Worm (Caenorhabditis elegans) whole organism, L4 larva: ENCODE measurements around the gene hlh-26.
A peak's percentile ranks its signal among the peaks of the same experiment; 100 is the strongest.

Experiments used
- D1046.2 ChIP-seq: fragments of 200-800 bp; sonication (Bioruptor generic); IDR thresholded peaks from 2 replicates; pipeline ENCODE4 v1.3.6; 2022; ENCODE audit warnings: missing genetic modification characterization, missing compliant biosample characterization
- F44E2.7 ChIP-seq: fragments of 200-800 bp; sonication (Bioruptor generic); IDR thresholded peaks from 2 replicates; pipeline ENCODE4 v2.1.2; 2022; ENCODE audit warnings: missing genetic modification characterization, missing compliant biosample characterization
- T20F7.1 ChIP-seq: fragments of 200-800 bp; sonication (Bioruptor generic); optimal IDR thresholded peaks from 2 replicates; lab custom pipeline; 2018; ENCODE audit warnings: mild to moderate bottlenecking, missing genetic modification characterization, missing compliant biosample characterization
- T26A8.4 ChIP-seq: fragments of 200-800 bp; sonication (Bioruptor generic); IDR thresholded peaks from 2 replicates; pipeline ENCODE4 v1.3.6; 2022; ENCODE audit warnings: missing genetic modification characterization, missing compliant biosample characterization
- Y105C5A.15 ChIP-seq: fragments of 200-800 bp; sonication (Bioruptor generic); IDR thresholded peaks from 2 replicates; pipeline ENCODE4 v1.3.6; 2022; ENCODE audit warnings: missing genetic modification characterization, missing compliant biosample characterization
- ZK337.2 ChIP-seq: fragments of 200-800 bp; sonication (Bioruptor generic); IDR thresholded peaks from 2 replicates; pipeline ENCODE4 v1.3.6; 2022; ENCODE audit warnings: missing genetic modification reagents, missing genetic modification characterization, missing compliant biosample characterization
- aha-1 ChIP-seq: fragments of 150-350 bp; peaks from one replicate; lab custom pipeline; 2014; ENCODE audit warnings: missing biosample characterization, missing genetic modification characterization
- aly-2 ChIP-seq: sonication (generic microtip); optimal IDR thresholded peaks from 2 replicates; lab custom pipeline; 2018; ENCODE audit warnings: missing biosample characterization, missing genetic modification characterization
- ceh-32 ChIP-seq: sonication (generic microtip); optimal IDR thresholded peaks from 2 replicates; lab custom pipeline; 2016; ENCODE audit warnings: mild to moderate bottlenecking, missing genetic modification characterization, missing compliant biosample characterization; ENCODE audit not compliant: poor library complexity
- ceh-62 ChIP-seq: sonication (generic microtip); optimal IDR thresholded peaks from 2 replicates; lab custom pipeline; 2017; ENCODE audit warnings: missing biosample characterization, missing genetic modification characterization
- cey-2 ChIP-seq: sonication (generic microtip); optimal IDR thresholded peaks from 3 replicates; lab custom pipeline; 2017; ENCODE audit warnings: missing genetic modification characterization, mild to moderate bottlenecking, missing compliant biosample characterization, antibody characterized with exemption, borderline replicate concordance; ENCODE audit not compliant: insufficient read depth
- ctbp-1 ChIP-seq: fragments of 200-800 bp; sonication (Bioruptor generic); IDR thresholded peaks from 2 replicates; pipeline ENCODE4 v1.3.6; 2022; ENCODE audit warnings: missing genetic modification reagents, missing genetic modification characterization, missing compliant biosample characterization
- daf-12 ChIP-seq: fragments of 150-350 bp; optimal IDR thresholded peaks from 2 replicates; lab custom pipeline; 2014; ENCODE audit warnings: missing biosample characterization, missing genetic modification reagents, missing genetic modification characterization
- daf-8 ChIP-seq: fragments of 200-800 bp; sonication (Bioruptor generic); IDR thresholded peaks from 2 replicates; pipeline ENCODE4 v1.3.6; 2022; ENCODE audit warnings: missing genetic modification characterization, missing compliant biosample characterization
- dve-1 ChIP-seq: sonication (generic microtip); optimal IDR thresholded peaks from 2 replicates; lab custom pipeline; 2017; ENCODE audit warnings: antibody characterized with exemption, mild to moderate bottlenecking, missing genetic modification characterization, missing compliant biosample characterization; ENCODE audit not compliant: insufficient read depth
- fos-1 ChIP-seq: fragments of 150-350 bp; optimal IDR thresholded peaks from 2 replicates; lab custom pipeline; 2014; ENCODE audit warnings: missing biosample characterization, missing genetic modification characterization
- hlh-11 ChIP-seq: fragments of 200-800 bp; sonication (Bioruptor generic); optimal IDR thresholded peaks from 2 replicates; lab custom pipeline; 2018; ENCODE audit warnings: mild to moderate bottlenecking, missing genetic modification characterization, missing compliant biosample characterization
- hmg-1.1 ChIP-seq: fragments of 200-800 bp; sonication (Bioruptor generic); IDR thresholded peaks from 2 replicates; pipeline ENCODE4 v1.3.6; 2022; ENCODE audit warnings: missing genetic modification reagents, missing genetic modification characterization, missing compliant biosample characterization
- jun-1 ChIP-seq: fragments of 150-350 bp; optimal IDR thresholded peaks from 2 replicates; lab custom pipeline; 2014; ENCODE audit warnings: missing biosample characterization, missing genetic modification reagents, missing genetic modification characterization
- lim-7 ChIP-seq: fragments of 200-800 bp; sonication (Bioruptor generic); IDR thresholded peaks from 2 replicates; pipeline ENCODE4 v1.3.6; 2022; ENCODE audit warnings: missing genetic modification characterization, missing compliant biosample characterization
- lin-29 ChIP-seq: fragments of 200-800 bp; sonication (Bioruptor generic); IDR thresholded peaks from 2 replicates; pipeline ENCODE4 v1.3.6; 2022; ENCODE audit warnings: missing genetic modification reagents, missing genetic modification characterization, missing compliant biosample characterization
- lin-38 ChIP-seq: fragments of 200-800 bp; sonication (Bioruptor generic); IDR thresholded peaks from 2 replicates; pipeline ENCODE4 v1.3.6; 2022; ENCODE audit warnings: missing genetic modification reagents, missing genetic modification characterization, missing compliant biosample characterization
- lir-3 ChIP-seq: sonication (generic microtip); optimal IDR thresholded peaks from 2 replicates; lab custom pipeline; 2016; ENCODE audit warnings: mild to moderate bottlenecking, missing genetic modification characterization, missing compliant biosample characterization
- lsy-2 ChIP-seq, 2 experiments: fragments of 150-350 bp in 1 of 2; sonication (generic microtip) in 1 of 2; optimal IDR thresholded peaks; 2 replicates each; lab custom pipeline; 2014 to 2017; ENCODE audit warnings: missing biosample characterization in 2 of 2, missing genetic modification characterization in 2 of 2
- mxl-2 ChIP-seq: fragments of 200-800 bp; sonication (Bioruptor generic); conservative IDR thresholded peaks from 2 replicates; pipeline ENCODE4 v1.3.6; 2022; ENCODE audit warnings: missing genetic modification reagents, missing genetic modification characterization, missing compliant biosample characterization
- nhr-102 ChIP-seq: sonication (generic microtip); optimal IDR thresholded peaks from 2 replicates; lab custom pipeline; 2016; ENCODE audit warnings: mild to moderate bottlenecking, missing genetic modification characterization, moderate library complexity, missing compliant biosample characterization
- nhr-111 ChIP-seq: fragments of 200-800 bp; sonication (Bioruptor generic); optimal IDR thresholded peaks from 2 replicates; lab custom pipeline; 2018; ENCODE audit warnings: mild to moderate bottlenecking, missing genetic modification characterization, missing compliant biosample characterization
- nhr-28 ChIP-seq: fragments of 150-350 bp; optimal IDR thresholded peaks from 2 replicates; lab custom pipeline; 2014; ENCODE audit warnings: missing biosample characterization, missing genetic modification characterization
- php-3 ChIP-seq: fragments of 200-800 bp; sonication (Bioruptor generic); IDR thresholded peaks from 2 replicates; pipeline ENCODE4 v1.3.6; 2022; ENCODE audit warnings: missing genetic modification reagents, missing genetic modification characterization, missing compliant biosample characterization
- set-16 ChIP-seq: fragments of 200-800 bp; sonication (Bioruptor generic); IDR thresholded peaks from 2 replicates; pipeline ENCODE4 v1.3.6; 2022; ENCODE audit warnings: missing genetic modification reagents, missing genetic modification characterization, missing compliant biosample characterization
- skn-1 ChIP-seq: fragments of 150-350 bp; optimal IDR thresholded peaks from 2 replicates; lab custom pipeline; 2014; ENCODE audit warnings: missing biosample characterization, missing genetic modification characterization
- spr-1 ChIP-seq: sonication (generic microtip); optimal IDR thresholded peaks from 2 replicates; lab custom pipeline; 2016; ENCODE audit warnings: mild to moderate bottlenecking, missing genetic modification characterization, missing compliant biosample characterization
- vab-7 ChIP-seq: fragments of 200-800 bp; sonication (Bioruptor generic); IDR thresholded peaks from 2 replicates; pipeline ENCODE4 v1.3.6; 2022; ENCODE audit warnings: missing genetic modification reagents, missing genetic modification characterization, missing compliant biosample characterization
- zag-1 ChIP-seq: fragments of 150-350 bp; optimal IDR thresholded peaks from 2 replicates; lab custom pipeline; 2014; ENCODE audit warnings: missing biosample characterization, missing genetic modification characterization
- zfp-2 ChIP-seq: sonication (generic microtip); optimal IDR thresholded peaks from 2 replicates; lab custom pipeline; 2016; ENCODE audit warnings: mild to moderate bottlenecking, missing genetic modification characterization, missing compliant biosample characterization
- zfp-3 ChIP-seq: fragments of 200-800 bp; sonication (Bioruptor generic); conservative IDR thresholded peaks from 2 replicates; pipeline ENCODE4 v1.3.6; 2022; ENCODE audit warnings: missing genetic modification reagents, missing genetic modification characterization, missing compliant biosample characterization
- zip-11 ChIP-seq: fragments of 200-800 bp; sonication (Bioruptor generic); IDR thresholded peaks from 2 replicates; pipeline ENCODE4 v1.3.6; 2022; ENCODE audit warnings: missing genetic modification characterization, missing compliant biosample characterization
- ztf-7 ChIP-seq: fragments of 150-350 bp; optimal IDR thresholded peaks from 2 replicates; lab custom pipeline; 2014; ENCODE audit warnings: missing biosample characterization, missing genetic modification characterization

Gene hlh-26

ce11 chrII:5533642-5534041 is at the start of gene hlh-26:
hlh-26 (minus strand) TSS chrII:5533742.
- no peak for TF ChIP-seq ctbp-1 (GFP tag; lab: Robert Waterston, UW)
- no peak for TF ChIP-seq Y105C5A.15 (GFP tag; lab: Robert Waterston, UW)
- no peak for TF ChIP-seq T20F7.1 (GFP tag; lab: Kevin White, UChicago)
- TF ChIP-seq jun-1 (tag; lab: Kevin White, UChicago): no peak
- TF ChIP-seq daf-12: no peak
- no peak for TF ChIP-seq nhr-111 (GFP tag; lab: Kevin White, UChicago)

DNA sequence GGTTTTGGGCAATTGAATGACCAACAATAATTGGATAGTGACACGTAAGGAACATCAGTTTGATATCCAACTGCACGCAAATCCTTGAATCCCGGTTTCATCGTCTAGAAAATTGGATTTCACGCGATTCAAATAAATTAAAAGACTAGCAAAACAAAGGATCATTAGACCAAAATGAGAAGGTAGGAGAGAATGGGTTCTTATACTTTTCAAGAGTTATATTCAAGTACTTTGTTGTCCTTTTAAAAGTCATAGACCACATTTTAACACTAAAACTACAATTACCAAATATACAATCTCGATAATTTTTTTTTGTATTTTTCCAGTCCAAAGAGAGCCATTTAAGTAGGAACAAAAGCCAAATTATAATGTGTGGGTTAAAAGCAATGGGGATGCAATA is 48.8 kb upstream of the hlh-26 start, which contains the start of gene T25E4.2:
T25E4.2 (minus strand) TSS at position 101 of the 400 bp plus-strand sequence.
- no peak for TF ChIP-seq zfp-2
- TF ChIP-seq nhr-111 (GFP tag; lab: Kevin White, UChicago): no peak
- TF ChIP-seq mxl-2 (GFP tag; lab: Robert Waterston, UW): no peak
- no peak for TF ChIP-seq daf-8 (GFP tag; lab: Robert Waterston, UW)
- TF ChIP-seq T26A8.4: no peak
- TF ChIP-seq vab-7 (GFP tag; lab: Robert Waterston, UW): no peak
- TF ChIP-seq dve-1 (tag; lab: Kevin White, UChicago): no peak
- TF ChIP-seq lin-29 (GFP tag; lab: Robert Waterston, UW): no peak
- no peak for TF ChIP-seq nhr-102
- TF ChIP-seq zag-1 (tag; lab: Kevin White, UChicago): no peak
- no peak for TF ChIP-seq ctbp-1 (GFP tag; lab: Robert Waterston, UW)
- TF ChIP-seq Y105C5A.15 (GFP tag; lab: Robert Waterston, UW): no peak
- TF ChIP-seq, all 104 proteins: peak for 0

DNA sequence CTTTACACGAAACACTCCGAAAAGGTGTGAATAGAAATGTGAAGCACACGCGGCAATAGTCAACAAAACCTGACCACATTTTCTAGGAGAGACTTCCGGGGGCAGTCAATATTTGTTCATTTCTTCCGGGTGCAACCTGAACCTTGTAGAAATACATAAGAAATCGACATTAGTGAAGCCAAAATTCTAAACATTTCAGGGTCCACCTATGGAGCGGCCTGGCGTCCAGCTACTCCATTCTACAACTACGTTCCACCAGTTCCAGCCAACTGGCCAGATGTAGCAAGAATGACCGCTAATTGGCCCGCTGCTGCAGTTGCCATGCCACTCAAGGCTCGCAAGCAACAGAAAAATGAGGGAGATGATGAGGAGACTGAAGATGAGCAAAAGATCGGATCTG is 45.7 kb upstream of the hlh-26 start:
- TF ChIP-seq fos-1 (tag; lab: Kevin White, UChicago): no peak
- TF ChIP-seq aha-1: peak; percentile 76

DNA sequence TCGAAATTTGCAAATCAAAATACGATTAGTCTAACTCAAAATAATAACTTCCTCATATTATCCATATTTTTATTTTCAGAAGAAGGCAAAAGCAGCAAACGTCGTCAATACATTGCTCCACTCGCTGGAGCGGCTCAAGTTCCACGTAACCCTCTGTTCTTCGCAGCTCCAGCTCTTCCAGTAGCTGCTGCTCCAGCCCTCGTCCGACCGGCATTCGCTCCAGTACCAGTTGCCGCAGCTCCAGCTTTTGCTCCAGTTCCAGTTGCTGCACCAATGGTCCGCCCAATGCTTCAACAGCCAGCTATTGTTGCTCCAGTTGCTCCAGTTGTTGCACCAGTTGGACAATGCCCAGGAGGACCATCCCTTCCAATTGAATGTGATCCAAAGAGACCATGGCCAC is 45.2 kb upstream of the hlh-26 start:
- TF ChIP-seq aly-2 (tag; lab: Kevin White, UChicago): no peak
- TF ChIP-seq zfp-2: no peak
- no peak for TF ChIP-seq zip-11 (GFP tag; lab: Robert Waterston, UW)
- peak; percentile 83 for TF ChIP-seq set-16 (GFP tag; lab: Robert Waterston, UW)

DNA sequence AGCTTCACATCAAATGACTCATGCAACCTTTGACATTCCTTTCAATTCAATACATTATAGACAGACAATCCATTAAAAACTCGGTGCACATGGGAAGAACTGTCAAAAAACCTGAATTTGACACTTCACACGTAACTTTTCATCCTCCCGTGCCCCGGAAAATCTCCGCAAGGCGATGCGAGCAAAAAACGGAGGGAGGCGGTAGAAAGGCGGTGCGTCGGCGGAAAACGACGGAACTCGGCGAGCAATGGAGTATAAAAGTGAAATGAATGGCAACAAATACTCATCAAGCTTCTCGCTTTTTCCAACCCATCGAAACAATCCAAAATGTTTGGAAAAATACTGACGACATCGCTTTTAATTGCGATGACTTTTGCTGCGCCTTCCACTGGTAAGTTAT is 44.5 kb upstream of the hlh-26 start, which contains the start of gene T25E4.1:
T25E4.1 (plus strand) TSS at position 301 of the 400 bp plus-strand sequence.
- TF ChIP-seq lir-3 (tag; lab: Kevin White, UChicago): no peak
- TF ChIP-seq skn-1 (tag; lab: Kevin White, UChicago): no peak
- TF ChIP-seq hmg-1.1 (GFP tag; lab: Robert Waterston, UW): no peak
- no peak for TF ChIP-seq daf-8 (GFP tag; lab: Robert Waterston, UW)
- TF ChIP-seq zip-11 (GFP tag; lab: Robert Waterston, UW): no peak
- TF ChIP-seq D1046.2: no peak
- no peak for TF ChIP-seq lin-38 (GFP tag; lab: Robert Waterston, UW)
- TF ChIP-seq F44E2.7 (GFP tag; lab: Robert Waterston, UW): no peak
- TF ChIP-seq zfp-3 (GFP tag; lab: Robert Waterston, UW): no peak
- no peak for TF ChIP-seq spr-1 (tag; lab: Kevin White, UChicago)
- no peak for TF ChIP-seq cey-2 (tag; lab: Kevin White, UChicago)
- TF ChIP-seq php-3 (GFP tag; lab: Robert Waterston, UW): no peak
- no peak for TF ChIP-seq ztf-7
- no peak for TF ChIP-seq ZK337.2 (GFP tag; lab: Robert Waterston, UW)
- TF ChIP-seq lim-7 (GFP tag; lab: Robert Waterston, UW): no peak
- no peak for TF ChIP-seq ceh-62 (tag; lab: Kevin White, UChicago)
- TF ChIP-seq nhr-28: no peak
- no peak for TF ChIP-seq hlh-11 (tag; lab: Kevin White, UChicago)
- TF ChIP-seq ceh-32 (tag; lab: Kevin White, UChicago): no peak
- no peak for TF ChIP-seq lsy-2 (tag; optimal IDR thresholded peaks at IDR 0.05; lab: Kevin White, UChicago)
